Worm (Caenorhabditis elegans) whole organism, late embryonic: ENCODE results near the gene clec-186.

Experiments
- ama-1 ChIP-seq: fragments of 150-350 bp; optimal IDR thresholded peaks from 2 replicates; lab custom pipeline; 2014
- dve-1 ChIP-seq: sonication (generic microtip); optimal IDR thresholded peaks from 2 replicates; lab custom pipeline; 2017; ENCODE audit warnings: antibody characterized with exemption, mild to moderate bottlenecking, missing genetic modification characterization, missing compliant biosample characterization
- elt-2 ChIP-seq: sonication (generic microtip); optimal IDR thresholded peaks from 2 replicates; lab custom pipeline; 2016; ENCODE audit warnings: missing genetic modification reagents, missing genetic modification characterization, missing compliant biosample characterization
- nhr-11 ChIP-seq: fragments of 150-350 bp; optimal IDR thresholded peaks from 2 replicates; lab custom pipeline; 2014; ENCODE audit warnings: missing biosample characterization, missing genetic modification characterization
- pqm-1 ChIP-seq: sonication (generic microtip); optimal IDR thresholded peaks from 2 replicates; lab custom pipeline; 2016; ENCODE audit warnings: missing genetic modification characterization, missing compliant biosample characterization

DNA sequence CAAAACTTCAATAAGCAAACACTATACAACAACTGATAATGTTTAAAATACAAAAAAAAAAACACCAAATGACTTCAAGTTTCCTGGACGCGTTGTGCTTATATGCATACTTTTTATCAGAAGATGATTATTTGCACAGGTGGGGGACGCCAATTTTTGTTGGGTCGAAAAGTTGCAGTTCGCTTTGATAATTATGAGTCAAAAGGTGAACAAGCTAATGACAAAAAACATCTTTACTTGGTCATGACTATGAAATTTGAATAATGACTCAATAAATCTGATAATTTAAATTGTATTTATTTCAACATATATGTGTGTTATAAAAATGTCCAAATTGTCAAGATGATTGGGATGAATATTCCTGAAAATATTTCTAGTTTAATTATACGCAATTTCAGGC, 17.3 kb downstream of the clec-186 start, which contains the start of gene ZK896.4:
- TF ChIP-seq elt-2 (tag; lab: Kevin White, UChicago) (no peak), ama-1 (no peak), pqm-1 (no peak), dve-1 (tag; lab: Kevin White, UChicago) (no peak), nhr-11 (tag; lab: Kevin White, UChicago) (no peak)
